Worm (Caenorhabditis elegans) whole organism, late embryonic: Measurements from ENCODE around the gene rpoa-12.

Experiments used
- C08G9.2 ChIP-seq: sonication (generic microtip); optimal IDR thresholded peaks from 2 replicates; lab custom pipeline; 2016; ENCODE audit warnings: mild to moderate bottlenecking, missing genetic modification characterization, moderate library complexity, missing compliant biosample characterization
- C38D4.7 ChIP-seq: fragments of 200-800 bp; sonication (Bioruptor generic); optimal IDR thresholded peaks from 2 replicates; lab custom pipeline; 2018; ENCODE audit warnings: mild to moderate bottlenecking, missing genetic modification characterization, moderate library complexity, missing compliant biosample characterization
- F13H6.1 ChIP-seq: sonication (generic microtip); optimal IDR thresholded peaks from 2 replicates; lab custom pipeline; 2016; ENCODE audit warnings: missing genetic modification characterization, missing compliant biosample characterization
- K02D7.2 ChIP-seq: sonication (generic microtip); optimal IDR thresholded peaks from 2 replicates; lab custom pipeline; 2017; ENCODE audit warnings: mild to moderate bottlenecking, missing genetic modification characterization, missing compliant biosample characterization
- Y22D7AL.16 ChIP-seq: sonication (generic microtip); optimal IDR thresholded peaks from 2 replicates; lab custom pipeline; 2016; ENCODE audit warnings: missing genetic modification characterization, missing compliant biosample characterization
- ahr-1 ChIP-seq: sonication (generic microtip); optimal IDR thresholded peaks from 2 replicates; lab custom pipeline; 2016; ENCODE audit warnings: missing genetic modification characterization, missing compliant biosample characterization
- ceh-14 ChIP-seq: sonication (generic microtip); optimal IDR thresholded peaks from 2 replicates; lab custom pipeline; 2016; ENCODE audit warnings: missing genotype, missing genetic modification characterization, missing compliant biosample characterization
- ceh-18 ChIP-seq: sonication (generic microtip); optimal IDR thresholded peaks from 2 replicates; lab custom pipeline; 2016; ENCODE audit warnings: missing genetic modification characterization, missing compliant biosample characterization
- ceh-19 ChIP-seq: fragments of 200-800 bp; sonication (Bioruptor generic); optimal IDR thresholded peaks from 2 replicates; lab custom pipeline; 2018; ENCODE audit warnings: mild to moderate bottlenecking, missing genetic modification characterization, missing compliant biosample characterization
- ceh-2 ChIP-seq: sonication (generic microtip); optimal IDR thresholded peaks from 2 replicates; lab custom pipeline; 2016; ENCODE audit warnings: missing genotype, missing genetic modification characterization, missing compliant biosample characterization
- ceh-31 ChIP-seq: sonication (generic microtip); optimal IDR thresholded peaks from 2 replicates; lab custom pipeline; 2016; ENCODE audit warnings: missing genetic modification characterization, missing compliant biosample characterization
- ceh-34 ChIP-seq: sonication (generic microtip); optimal IDR thresholded peaks from 2 replicates; lab custom pipeline; 2016; ENCODE audit warnings: mild to moderate bottlenecking, missing genetic modification characterization, missing compliant biosample characterization
- ceh-48 ChIP-seq: sonication (generic microtip); optimal IDR thresholded peaks from 2 replicates; lab custom pipeline; 2016; ENCODE audit warnings: missing genetic modification characterization, inconsistent platforms, missing compliant biosample characterization
- ceh-6 ChIP-seq: fragments of 200-800 bp; sonication (Bioruptor generic); optimal IDR thresholded peaks from 2 replicates; lab custom pipeline; 2018; ENCODE audit warnings: mild to moderate bottlenecking, missing genetic modification characterization, missing compliant biosample characterization
- che-1 ChIP-seq: sonication (generic microtip); optimal IDR thresholded peaks from 2 replicates; lab custom pipeline; 2016; ENCODE audit warnings: mild to moderate bottlenecking, missing genetic modification characterization, missing compliant biosample characterization
- dmd-4 ChIP-seq: sonication (generic microtip); optimal IDR thresholded peaks from 2 replicates; lab custom pipeline; 2016; ENCODE audit warnings: borderline replicate concordance, missing genetic modification characterization, missing compliant biosample characterization
- elt-2 ChIP-seq: sonication (generic microtip); optimal IDR thresholded peaks from 2 replicates; lab custom pipeline; 2016; ENCODE audit warnings: missing genetic modification reagents, missing genetic modification characterization, missing compliant biosample characterization
- ets-4 ChIP-seq: sonication (generic microtip); optimal IDR thresholded peaks from 2 replicates; lab custom pipeline; 2016; ENCODE audit warnings: missing genetic modification characterization, missing compliant biosample characterization
- eyg-1 ChIP-seq: sonication (generic microtip); optimal IDR thresholded peaks from 2 replicates; lab custom pipeline; 2016; ENCODE audit warnings: missing genotype, missing genetic modification characterization, missing compliant biosample characterization
- fax-1 ChIP-seq: sonication (generic microtip); optimal IDR thresholded peaks from 2 replicates; lab custom pipeline; 2016; ENCODE audit warnings: missing genotype, missing genetic modification characterization, missing compliant biosample characterization
- hlh-13 ChIP-seq: fragments of 200-800 bp; sonication (Bioruptor generic); optimal IDR thresholded peaks from 2 replicates; lab custom pipeline; 2018; ENCODE audit warnings: mild to moderate bottlenecking, missing genetic modification characterization, missing compliant biosample characterization
- hlh-15 ChIP-seq: sonication (generic microtip); optimal IDR thresholded peaks from 2 replicates; lab custom pipeline; 2016; ENCODE audit warnings: missing genetic modification characterization, missing compliant biosample characterization
- hlh-30 ChIP-seq: sonication (generic microtip); optimal IDR thresholded peaks from 2 replicates; lab custom pipeline; 2017; ENCODE audit warnings: antibody characterized with exemption, missing genetic modification characterization, missing compliant biosample characterization; ENCODE audit not compliant: insufficient read depth
- hlh-8 ChIP-seq: sonication (generic microtip); optimal IDR thresholded peaks from 2 replicates; lab custom pipeline; 2016; ENCODE audit warnings: missing genotype, missing genetic modification characterization, missing compliant biosample characterization
- lin-11 ChIP-seq: fragments of 200-800 bp; sonication (Bioruptor generic); optimal IDR thresholded peaks from 2 replicates; lab custom pipeline; 2018; ENCODE audit warnings: mild to moderate bottlenecking, missing genetic modification characterization, missing compliant biosample characterization
- mec-3 ChIP-seq: sonication (generic microtip); optimal IDR thresholded peaks from 2 replicates; lab custom pipeline; 2016; ENCODE audit warnings: borderline replicate concordance, missing genetic modification characterization, missing compliant biosample characterization
- nhr-11 ChIP-seq: fragments of 150-350 bp; optimal IDR thresholded peaks from 2 replicates; lab custom pipeline; 2014; ENCODE audit warnings: missing biosample characterization, missing genetic modification characterization
- nhr-232 ChIP-seq: sonication (generic microtip); optimal IDR thresholded peaks from 2 replicates; lab custom pipeline; 2016; ENCODE audit warnings: missing genetic modification characterization, missing compliant biosample characterization
- npax-4 ChIP-seq: sonication (generic microtip); optimal IDR thresholded peaks from 2 replicates; lab custom pipeline; 2016; ENCODE audit warnings: missing genetic modification characterization, missing compliant biosample characterization
- odd-2 ChIP-seq: sonication (generic microtip); optimal IDR thresholded peaks from 2 replicates; lab custom pipeline; 2017; ENCODE audit warnings: antibody characterized with exemption, mild to moderate bottlenecking, missing genetic modification characterization, missing compliant biosample characterization
- pag-3 ChIP-seq: sonication (generic microtip); optimal IDR thresholded peaks from 2 replicates; lab custom pipeline; 2016; ENCODE audit warnings: missing compliant biosample characterization, missing genetic modification characterization, borderline replicate concordance
- pat-9 ChIP-seq: fragments of 200-800 bp; sonication (Bioruptor generic); optimal IDR thresholded peaks from 2 replicates; lab custom pipeline; 2018; ENCODE audit warnings: mild to moderate bottlenecking, missing genetic modification characterization, moderate library complexity, missing compliant biosample characterization
- pax-1 ChIP-seq: fragments of 150-350 bp; optimal IDR thresholded peaks from 2 replicates; lab custom pipeline; 2014; ENCODE audit warnings: missing biosample characterization, missing genetic modification characterization
- pha-2 ChIP-seq: sonication (generic microtip); optimal IDR thresholded peaks from 2 replicates; lab custom pipeline; 2017; ENCODE audit warnings: mild to moderate bottlenecking, missing genetic modification characterization, missing compliant biosample characterization
- pha-4 ChIP-seq: fragments of 150-350 bp; optimal IDR thresholded peaks from 2 replicates; lab custom pipeline; 2018; ENCODE audit warnings: missing biosample characterization, missing genetic modification reagents, missing genetic modification characterization
- pqm-1 ChIP-seq: sonication (generic microtip); optimal IDR thresholded peaks from 2 replicates; lab custom pipeline; 2016; ENCODE audit warnings: missing genetic modification characterization, missing compliant biosample characterization
- ref-2 ChIP-seq: sonication (generic microtip); optimal IDR thresholded peaks from 2 replicates; lab custom pipeline; 2016; ENCODE audit warnings: missing genetic modification characterization, missing compliant biosample characterization
- rnt-1 ChIP-seq: sonication (generic microtip); optimal IDR thresholded peaks from 2 replicates; lab custom pipeline; 2016; ENCODE audit warnings: missing genetic modification characterization, missing compliant biosample characterization
- tbx-2 ChIP-seq: sonication (generic microtip); optimal IDR thresholded peaks from 2 replicates; lab custom pipeline; 2016; ENCODE audit warnings: missing genetic modification characterization, missing compliant biosample characterization
- tbx-7 ChIP-seq: sonication (generic microtip); optimal IDR thresholded peaks from 2 replicates; lab custom pipeline; 2016; ENCODE audit warnings: missing genotype, missing genetic modification characterization, missing compliant biosample characterization
- unc-3 ChIP-seq, 2 experiments: fragments of 200-800 bp in 1 of 2; sonication (Bioruptor generic) in 1 of 2; sonication (generic microtip) in 1 of 2; conservative IDR thresholded peaks in 1 of 2; optimal IDR thresholded peaks in 1 of 2; 2 replicates each; pipeline versions ENCODE4 v1.3.6 to Lab custom; 2016 to 2022; ENCODE audit warnings: missing compliant biosample characterization in 2 of 2, missing genetic modification characterization in 2 of 2, missing genetic modification reagents in 1 of 2
- unc-42 ChIP-seq: sonication (generic microtip); optimal IDR thresholded peaks from 2 replicates; lab custom pipeline; 2016; ENCODE audit warnings: missing genotype, missing genetic modification characterization, missing compliant biosample characterization
- zip-5 ChIP-seq: sonication (generic microtip); optimal IDR thresholded peaks from 2 replicates; lab custom pipeline; 2016; ENCODE audit warnings: missing genetic modification characterization, missing compliant biosample characterization
- ztf-16 ChIP-seq: sonication (generic microtip); optimal IDR thresholded peaks from 2 replicates; lab custom pipeline; 2017; ENCODE audit warnings: missing genetic modification characterization, missing compliant biosample characterization

Gene rpoa-12

DNA sequence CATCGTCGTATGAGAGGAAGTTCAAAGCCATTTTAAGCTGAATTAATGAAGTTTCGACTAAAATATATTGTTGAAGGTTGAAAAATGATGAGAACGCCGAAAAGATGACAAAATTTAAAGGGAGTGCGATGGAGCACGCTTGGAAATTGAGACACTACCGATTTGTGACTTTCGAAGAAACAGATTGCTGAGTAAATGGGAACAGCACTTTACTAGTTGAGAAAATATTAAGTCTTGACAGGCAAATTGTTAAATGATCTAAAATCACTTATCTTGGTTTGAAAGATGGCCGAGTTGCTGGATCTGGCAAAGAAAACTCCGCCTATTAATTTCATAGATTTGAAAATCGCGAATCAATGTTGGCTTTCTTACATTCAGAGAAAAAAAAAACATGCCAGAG, at the start of gene rpoa-12:
Gene rpoa-12, minus strand, starts transcription at position 37 of the 400 bp plus-strand sequence.
- TF ChIP-seq pat-9 (tag; lab: Kevin White, UChicago) (no peak), ceh-18 (tag; lab: Kevin White, UChicago) (peak; percentile 16), che-1 (tag; lab: Kevin White, UChicago) (no peak), odd-2 (tag; lab: Kevin White, UChicago) (no peak), ceh-2 (tag; lab: Kevin White, UChicago) (peak; percentile 62), npax-4 (tag; lab: Kevin White, UChicago) (no peak), C08G9.2 (tag; lab: Kevin White, UChicago) (peak; percentile 66), ztf-16 (tag; lab: Kevin White, UChicago) (no peak), ahr-1 (tag; lab: Kevin White, UChicago) (no peak), pqm-1 (tag; lab: Kevin White, UChicago) (peak; percentile 21), dmd-4 (tag; lab: Kevin White, UChicago) (peak; percentile 5), ceh-48 (tag; lab: Kevin White, UChicago) (no peak), unc-42 (tag; lab: Kevin White, UChicago) (peak; percentile 49), lin-11 (tag; lab: Kevin White, UChicago) (no peak), ref-2 (peak; percentile 50), ceh-14 (tag; lab: Kevin White, UChicago) (peak; percentile 22), rnt-1 (peak; percentile 19), eyg-1 (tag; lab: Kevin White, UChicago) (no peak), ceh-31 (tag; lab: Kevin White, UChicago) (peak; percentile 86), tbx-7 (peak; percentile 69), hlh-15 (no peak), hlh-30 (no peak), pha-4 (tag; lab: Kevin White, UChicago) (no peak), ceh-34 (tag; lab: Kevin White, UChicago) (peak; percentile 49), C38D4.7 (no peak), tbx-2 (tag; lab: Kevin White, UChicago) (peak; percentile 76), elt-2 (tag; lab: Kevin White, UChicago) (peak; percentile 56), fax-1 (peak; percentile 15), pag-3 (tag; lab: Kevin White, UChicago) (no peak), pha-2 (tag; lab: Kevin White, UChicago) (no peak), ets-4 (tag; lab: Kevin White, UChicago) (peak; percentile 24), ceh-19 (GFP tag; lab: Kevin White, UChicago) (no peak), hlh-8 (peak; percentile 18), zip-5 (peak; percentile 54)

- TF ChIP-seq K02D7.2 (no peak), nhr-11 (tag; lab: Kevin White, UChicago) (no peak), hlh-13 (GFP tag; lab: Kevin White, UChicago) (no peak), unc-3 (GFP tag; conservative IDR thresholded peaks at IDR 0.05; lab: Robert Waterston, UW) (no peak), unc-3 (tag; optimal IDR thresholded peaks at IDR 0.05; lab: Kevin White, UChicago) (no peak), pax-1 (no peak), mec-3 (tag; lab: Kevin White, UChicago) (no peak), ceh-6 (GFP tag; lab: Kevin White, UChicago) (no peak), nhr-232 (no peak), F13H6.1 (tag; lab: Kevin White, UChicago) (no peak), Y22D7AL.16 (no peak)
Observed at ce11 chrV:14472229-14472628, 49.1 kb upstream of the rpoa-12 start, which contains the start of gene clec-227. Gene clec-227, plus strand, starts transcription at chrV:14472529.
